Worm (Caenorhabditis elegans) whole organism, L3 larva: ENCODE results near the gene srpa-72.

Experiments used
- ZK546.5 ChIP-seq: sonication (generic microtip); optimal IDR thresholded peaks from 2 replicates; lab custom pipeline; 2017; ENCODE audit warnings: missing biosample characterization, missing genetic modification characterization
- aly-2 ChIP-seq: fragments of 150-350 bp; optimal IDR thresholded peaks from 2 replicates; lab custom pipeline; 2014; ENCODE audit warnings: missing biosample characterization, missing genetic modification characterization
- ceh-16 ChIP-seq: sonication (generic microtip); optimal IDR thresholded peaks from 2 replicates; lab custom pipeline; 2017; ENCODE audit warnings: missing biosample characterization, missing genetic modification characterization
- ceh-9 ChIP-seq: sonication (generic microtip); optimal IDR thresholded peaks from 2 replicates; lab custom pipeline; 2018; ENCODE audit warnings: missing biosample characterization, missing genetic modification characterization
- egl-27 ChIP-seq: sonication (generic microtip); optimal IDR thresholded peaks from 4 replicates; lab custom pipeline; 2017; ENCODE audit warnings: missing biosample characterization, missing genetic modification reagents, missing genetic modification characterization
- egl-5 ChIP-seq: fragments of 150-350 bp; optimal IDR thresholded peaks from 2 replicates; lab custom pipeline; 2017; ENCODE audit warnings: missing biosample characterization, missing genetic modification reagents, missing genetic modification characterization, inconsistent platforms
- elt-1 ChIP-seq: fragments of 150-350 bp; optimal IDR thresholded peaks from 2 replicates; lab custom pipeline; 2014; ENCODE audit warnings: missing biosample characterization, missing genetic modification characterization
- elt-2 ChIP-seq: sonication (generic microtip); optimal IDR thresholded peaks from 2 replicates; lab custom pipeline; 2016; ENCODE audit warnings: missing genetic modification reagents, mild to moderate bottlenecking, missing genetic modification characterization, missing compliant biosample characterization
- elt-3 ChIP-seq, 3 experiments: fragments of 150-350 bp in 1 of 3; sonication (generic microtip) in 2 of 3; optimal IDR thresholded peaks; 2 replicates in 2 of 3; 4 replicates in 1 of 3; lab custom pipeline; 2014 to 2017; ENCODE audit warnings: missing biosample characterization in 3 of 3, missing genetic modification characterization in 3 of 3
- eor-1 ChIP-seq, 2 experiments: fragments of 150-350 bp; optimal IDR thresholded peaks; 2 replicates each; lab custom pipeline; 2014 to 2018; ENCODE audit warnings: missing biosample characterization in 2 of 2, missing genetic modification characterization in 2 of 2
- fkh-10 ChIP-seq: sonication (generic microtip); optimal IDR thresholded peaks from 2 replicates; lab custom pipeline; 2017; ENCODE audit warnings: missing biosample characterization, missing genetic modification reagents, missing genetic modification characterization
- fkh-2 ChIP-seq: fragments of 150-350 bp; optimal IDR thresholded peaks from 2 replicates; lab custom pipeline; 2014; ENCODE audit warnings: missing biosample characterization, missing genetic modification reagents, missing genetic modification characterization
- fos-1 ChIP-seq: fragments of 150-350 bp; optimal IDR thresholded peaks from 2 replicates; lab custom pipeline; 2014; ENCODE audit warnings: missing biosample characterization, missing genetic modification characterization
- jun-1 ChIP-seq: fragments of 150-350 bp; optimal IDR thresholded peaks from 2 replicates; lab custom pipeline; 2014; ENCODE audit warnings: missing biosample characterization, missing genetic modification reagents, missing genetic modification characterization
- lin-15B ChIP-seq: fragments of 150-350 bp; optimal IDR thresholded peaks from 2 replicates; lab custom pipeline; 2014; ENCODE audit warnings: missing biosample characterization, missing genetic modification characterization
- lin-39 ChIP-seq: fragments of 150-350 bp; optimal IDR thresholded peaks from 2 replicates; lab custom pipeline; 2018; ENCODE audit warnings: missing biosample characterization, missing genetic modification reagents, missing genetic modification characterization
- lsy-12 ChIP-seq: sonication (generic microtip); optimal IDR thresholded peaks from 2 replicates; lab custom pipeline; 2016; ENCODE audit warnings: mild to moderate bottlenecking, missing genetic modification characterization, missing compliant biosample characterization
- mdl-1 ChIP-seq: fragments of 150-350 bp; optimal IDR thresholded peaks from 2 replicates; lab custom pipeline; 2014; ENCODE audit warnings: missing biosample characterization, missing genetic modification characterization
- mml-1 ChIP-seq: fragments of 150-350 bp; sonication (generic microtip); optimal IDR thresholded peaks from 3 replicates; lab custom pipeline; 2014; ENCODE audit warnings: missing biosample characterization, missing genetic modification characterization
- nfya-1 ChIP-seq: sonication (generic microtip); optimal IDR thresholded peaks from 2 replicates; lab custom pipeline; 2017; ENCODE audit warnings: missing genetic modification characterization, mild to moderate bottlenecking, missing compliant biosample characterization, antibody characterized with exemption, moderate library complexity; ENCODE audit not compliant: insufficient read depth
- nhr-11 ChIP-seq: fragments of 150-350 bp; optimal IDR thresholded peaks from 2 replicates; lab custom pipeline; 2014; ENCODE audit warnings: missing biosample characterization, missing genetic modification characterization
- nhr-12 ChIP-seq: fragments of 150-350 bp; optimal IDR thresholded peaks from 2 replicates; lab custom pipeline; 2014; ENCODE audit warnings: missing biosample characterization, missing genetic modification characterization
- nhr-237 ChIP-seq: fragments of 150-350 bp; optimal IDR thresholded peaks from 2 replicates; lab custom pipeline; 2014; ENCODE audit warnings: missing biosample characterization, missing genetic modification characterization
- nhr-28 ChIP-seq: fragments of 150-350 bp; optimal IDR thresholded peaks from 2 replicates; lab custom pipeline; 2014; ENCODE audit warnings: missing biosample characterization, missing genetic modification characterization
- nhr-43 ChIP-seq: sonication (generic microtip); optimal IDR thresholded peaks from 2 replicates; lab custom pipeline; 2016; ENCODE audit warnings: mild to moderate bottlenecking, missing genetic modification characterization, missing compliant biosample characterization; ENCODE audit not compliant: poor library complexity, severe bottlenecking
- nhr-76 ChIP-seq: fragments of 150-350 bp; sonication (generic microtip); optimal IDR thresholded peaks from 5 replicates; lab custom pipeline; 2014; ENCODE audit warnings: missing biosample characterization, missing genetic modification characterization
- pha-4 ChIP-seq: fragments of 150-350 bp; optimal IDR thresholded peaks from 2 replicates; lab custom pipeline; 2014; ENCODE audit warnings: missing biosample characterization, missing genetic modification reagents, missing genetic modification characterization
- pqm-1 ChIP-seq: fragments of 150-350 bp; optimal IDR thresholded peaks from 2 replicates; lab custom pipeline; 2017; ENCODE audit warnings: missing biosample characterization, missing genetic modification characterization, inconsistent platforms
- sea-2 ChIP-seq: fragments of 150-350 bp; sonication (generic microtip); optimal IDR thresholded peaks from 4 replicates; lab custom pipeline; 2014; ENCODE audit warnings: missing biosample characterization, missing genetic modification reagents, missing genetic modification characterization
- skn-1 ChIP-seq: fragments of 150-350 bp; optimal IDR thresholded peaks from 2 replicates; lab custom pipeline; 2014; ENCODE audit warnings: missing biosample characterization, missing genetic modification characterization
- tbx-2 ChIP-seq: sonication (generic microtip); optimal IDR thresholded peaks from 2 replicates; lab custom pipeline; 2016; ENCODE audit warnings: mild to moderate bottlenecking, missing genetic modification characterization, missing compliant biosample characterization
- unc-39 ChIP-seq: sonication (generic microtip); optimal IDR thresholded peaks from 4 replicates; lab custom pipeline; 2017; ENCODE audit warnings: missing biosample characterization, missing genetic modification characterization
- unc-62 ChIP-seq: fragments of 150-350 bp; sonication (generic microtip); optimal IDR thresholded peaks from 4 replicates; lab custom pipeline; 2014; ENCODE audit warnings: missing biosample characterization, missing genetic modification reagents, missing genetic modification characterization
- zag-1 ChIP-seq: fragments of 150-350 bp; optimal IDR thresholded peaks from 2 replicates; lab custom pipeline; 2014; ENCODE audit warnings: missing biosample characterization, missing genetic modification characterization
- ztf-4 ChIP-seq: fragments of 150-350 bp; optimal IDR thresholded peaks from 2 replicates; lab custom pipeline; 2014; ENCODE audit warnings: missing biosample characterization, missing genetic modification characterization

The srpa-72 gene

ce11 chrII:2826073-2826472 lies 38.8 kb downstream of the srpa-72 start, which contains the start of gene K12H6.5:
Gene K12H6.5, minus strand, starts transcription at chrII:2826173.
- TF ChIP-seq nhr-11 (tag; lab: Kevin White, UChicago) (no peak), egl-27 (tag; lab: Kevin White, UChicago) (no peak), nhr-28 (tag; lab: Kevin White, UChicago) (no peak), nhr-12 (tag; lab: Kevin White, UChicago) (no peak), lin-39 (tag; lab: Kevin White, UChicago) (no peak), fos-1 (tag; lab: Kevin White, UChicago) (no peak), pqm-1 (tag; lab: Kevin White, UChicago) (no peak), nhr-43 (tag; lab: Kevin White, UChicago) (no peak), aly-2 (tag; lab: Kevin White, UChicago) (no peak), sea-2 (GFP tag; lab: Kevin White, UChicago) (no peak), eor-1 (tag; optimal IDR thresholded peaks at IDR 0.05; lab: Kevin White, UChicago) (no peak), elt-2 (tag; lab: Kevin White, UChicago) (no peak), ZK546.5 (no peak)

ce11 chrII:2827859-2828403 lies 40.6 kb downstream of the srpa-72 start, which contains the start of gene K12H6.8:
Gene K12H6.8, plus strand, starts transcription at chrII:2827896.
- TF ChIP-seq nhr-237 (tag; lab: Kevin White, UChicago) = no peak
- TF ChIP-seq sea-2 (GFP tag; lab: Kevin White, UChicago) = no peak
- no peak for TF ChIP-seq nhr-11 (tag; lab: Kevin White, UChicago)
- TF ChIP-seq jun-1 (tag; lab: Kevin White, UChicago) = no peak
- no peak for TF ChIP-seq fos-1 (tag; lab: Kevin White, UChicago)
- no peak for TF ChIP-seq ztf-4 (tag; lab: Kevin White, UChicago)
- no peak for TF ChIP-seq lin-15B
- TF ChIP-seq lin-39 (tag; lab: Kevin White, UChicago) = no peak
- no peak for TF ChIP-seq mml-1
- no peak for TF ChIP-seq zag-1
- TF ChIP-seq fkh-2 (tag; lab: Kevin White, UChicago) = no peak
- TF ChIP-seq ceh-16 (tag; lab: Kevin White, UChicago) = no peak
- TF ChIP-seq pqm-1 (tag; lab: Kevin White, UChicago) = no peak
- TF ChIP-seq egl-27 (tag; lab: Kevin White, UChicago) = no peak
- no peak for TF ChIP-seq elt-1 (tag; lab: Kevin White, UChicago)
- TF ChIP-seq ZK546.5 = no peak
- TF ChIP-seq fkh-10 (GFP tag; lab: Kevin White, UChicago) = no peak
- TF ChIP-seq lsy-12 (tag; lab: Kevin White, UChicago) = no peak
- no peak for TF ChIP-seq skn-1 (tag; lab: Kevin White, UChicago)
- TF ChIP-seq ceh-9 (tag; lab: Kevin White, UChicago) = no peak

ce11 chrII:2829482-2829881 lies 42.2 kb downstream of the srpa-72 start:
- no peak for TF ChIP-seq nfya-1 (tag; lab: Kevin White, UChicago)
- no peak for TF ChIP-seq elt-1 (tag; lab: Kevin White, UChicago)
- TF ChIP-seq fkh-2 (tag; lab: Kevin White, UChicago) = no peak
- TF ChIP-seq egl-5 = no peak
- no peak for TF ChIP-seq elt-3 (tag; optimal IDR thresholded peaks at IDR 0.05; lab: Kevin White, UChicago)
- TF ChIP-seq egl-27 (tag; lab: Kevin White, UChicago) = no peak
- no peak for TF ChIP-seq unc-39 (tag; lab: Kevin White, UChicago)
- TF ChIP-seq lin-39 (tag; lab: Kevin White, UChicago) = no peak
- TF ChIP-seq ZK546.5 = no peak
- TF ChIP-seq ztf-4 (tag; lab: Kevin White, UChicago) = no peak
- TF ChIP-seq mdl-1 (tag; lab: Kevin White, UChicago) = no peak
- no peak for TF ChIP-seq unc-62
- TF ChIP-seq nhr-11 (tag; lab: Kevin White, UChicago) = no peak
- no peak for TF ChIP-seq ceh-16 (tag; lab: Kevin White, UChicago)
- TF ChIP-seq nhr-76 (tag; lab: Kevin White, UChicago) = no peak
- no peak for TF ChIP-seq zag-1
- no peak for TF ChIP-seq pqm-1 (tag; lab: Kevin White, UChicago)
- TF ChIP-seq, all 47 proteins: peak for 0

- TF ChIP-seq pha-4 (tag; lab: Kevin White, UChicago) (no peak), sea-2 (GFP tag; lab: Kevin White, UChicago) (no peak), tbx-2 (tag; lab: Kevin White, UChicago) (no peak), mml-1 (no peak), nhr-43 (tag; lab: Kevin White, UChicago) (no peak), nhr-11 (tag; lab: Kevin White, UChicago) (no peak)
Observed at ce11 chrII:2830144-2830543, 42.9 kb downstream of the srpa-72 start.
